Fruit fly (Drosophila melanogaster) whole organism, embryonic: ENCODE results near the gene Caf1-55.

Source experiments
- Awh ChIP-seq: fragments of 200-800 bp; sonication (Bioruptor generic); IDR thresholded peaks from 2 replicates; pipeline ENCODE4, ENCODE4 v1.3.6; 2022; ENCODE audit warnings: missing biosample characterization, missing genetic modification characterization
- BEAF-32 ChIP-seq: fragments of 200-800 bp; sonication (Bioruptor generic); optimal IDR thresholded peaks from 3 replicates; lab custom pipeline; 2017; ENCODE audit warnings: missing biosample characterization, missing genetic modification characterization, mild to moderate bottlenecking, moderate library complexity, missing genetic modification reagents
- Blimp-1 ChIP-seq: fragments of 200-800 bp; sonication (Bioruptor generic); optimal IDR thresholded peaks from 3 replicates; lab custom pipeline; 2018; ENCODE audit warnings: missing biosample characterization, missing genetic modification characterization, mild to moderate bottlenecking, moderate library complexity, missing genetic modification reagents
- CG11456 ChIP-seq: fragments of 200-800 bp; sonication (Bioruptor generic); IDR thresholded peaks from 3 replicates; pipeline ENCODE4 v1.3.6; 2022; ENCODE audit warnings: missing biosample characterization, missing genetic modification characterization
- CG11723 ChIP-seq: fragments of 200-800 bp; sonication (Bioruptor generic); optimal IDR thresholded peaks from 2 replicates; lab custom pipeline; 2017; ENCODE audit warnings: missing biosample characterization, mild to moderate bottlenecking, missing genetic modification characterization
- CG12219 ChIP-seq: fragments of 200-800 bp; sonication (Bioruptor generic); optimal IDR thresholded peaks from 3 replicates; lab custom pipeline; 2018; ENCODE audit warnings: missing biosample characterization, mild to moderate bottlenecking, missing genetic modification characterization
- CG13775 ChIP-seq: fragments of 200-800 bp; sonication (Bioruptor generic); optimal IDR thresholded peaks from 3 replicates; lab custom pipeline; 2017; ENCODE audit warnings: missing biosample characterization, mild to moderate bottlenecking, missing genetic modification characterization
- CG14860 ChIP-seq: fragments of 200-800 bp; sonication (Bioruptor generic); IDR thresholded peaks from 3 replicates; pipeline ENCODE4 v1.3.6; 2022; ENCODE audit warnings: missing biosample characterization, missing genetic modification characterization; ENCODE audit not compliant: partially characterized antibody
- CG16779 ChIP-seq: fragments of 200-800 bp; sonication (Bioruptor generic); IDR thresholded peaks from 2 replicates; pipeline ENCODE4 v1.3.6; 2022; ENCODE audit warnings: missing biosample characterization, missing genetic modification characterization
- CG17361 ChIP-seq: fragments of 200-800 bp; sonication (Bioruptor generic); IDR thresholded peaks from 3 replicates; pipeline ENCODE4 v1.3.6; 2022; ENCODE audit warnings: missing biosample characterization, missing genetic modification characterization
- CG2202 ChIP-seq: fragments of 200-800 bp; sonication (Bioruptor generic); optimal IDR thresholded peaks from 2 replicates; lab custom pipeline; 2018; ENCODE audit warnings: missing biosample characterization, mild to moderate bottlenecking, missing genetic modification characterization
- CG31224 ChIP-seq: fragments of 200-800 bp; sonication (Bioruptor generic); IDR thresholded peaks from 2 replicates; pipeline ENCODE4 v1.3.6; 2022; ENCODE audit warnings: missing biosample characterization, missing genetic modification characterization
- CG34224 ChIP-seq: fragments of 200-800 bp; sonication (Bioruptor generic); IDR thresholded peaks from 3 replicates; pipeline ENCODE4 v1.3.6; 2022; ENCODE audit warnings: missing biosample characterization, missing genetic modification characterization; ENCODE audit not compliant: partially characterized antibody
- CG34422 ChIP-seq: fragments of 200-800 bp; sonication (Bioruptor generic); IDR thresholded peaks from 3 replicates; pipeline ENCODE4 v1.3.6; 2022; ENCODE audit warnings: missing biosample characterization, missing genetic modification characterization
- CG43689 ChIP-seq: fragments of 200-800 bp; sonication (Bioruptor generic); IDR thresholded peaks from 2 replicates; pipeline ENCODE4 v1.3.6; 2022; ENCODE audit warnings: missing biosample characterization, missing genetic modification characterization
- CG5953 ChIP-seq: fragments of 200-800 bp; sonication (Bioruptor generic); IDR thresholded peaks from 2 replicates; pipeline ENCODE4 v1.3.6; 2022; ENCODE audit warnings: missing biosample characterization, missing genetic modification characterization
- CG6272 ChIP-seq: fragments of 200-800 bp; sonication (Bioruptor generic); IDR thresholded peaks from 2 replicates; pipeline ENCODE4 v1.3.6; 2022; ENCODE audit warnings: missing biosample characterization, missing genetic modification characterization
- CG6683 ChIP-seq: fragments of 200-800 bp; sonication (Bioruptor generic); optimal IDR thresholded peaks from 2 replicates; lab custom pipeline; 2017; ENCODE audit warnings: missing biosample characterization, mild to moderate bottlenecking, missing genetic modification characterization, missing genetic modification reagents
- CG8281 ChIP-seq: fragments of 200-800 bp; sonication (Bioruptor generic); optimal IDR thresholded peaks from 2 replicates; lab custom pipeline; 2018; ENCODE audit warnings: missing biosample characterization, mild to moderate bottlenecking, missing genetic modification characterization, moderate library complexity
- CG8478 ChIP-seq: fragments of >200 bp; optimal IDR thresholded peaks from 2 replicates; lab custom pipeline; 2018
- CTCF ChIP-seq: fragments of 200-800 bp; sonication (Bioruptor generic); optimal IDR thresholded peaks from 2 replicates; lab custom pipeline; 2017; ENCODE audit warnings: missing biosample characterization, mild to moderate bottlenecking, missing genetic modification characterization, moderate library complexity
- Doc2 ChIP-seq: fragments of 200-800 bp; sonication (Bioruptor generic); IDR thresholded peaks from 2 replicates; pipeline ENCODE4 v1.3.6; 2022; ENCODE audit warnings: missing biosample characterization, missing genetic modification characterization
- Doc3 ChIP-seq: fragments of 200-800 bp; sonication (Bioruptor generic); IDR thresholded peaks from 3 replicates; pipeline ENCODE4 v1.3.6; 2022; ENCODE audit warnings: missing biosample characterization, missing genetic modification characterization; ENCODE audit not compliant: partially characterized antibody
- E2f1 ChIP-seq: fragments of 200-800 bp; sonication (Bioruptor generic); IDR thresholded peaks from 2 replicates; pipeline ENCODE4 v1.3.6; 2022; ENCODE audit warnings: missing biosample characterization, missing genetic modification characterization
- Ets65A ChIP-seq: fragments of 200-800 bp; sonication (Bioruptor generic); peaks from one replicate; lab custom pipeline; 2016; ENCODE audit warnings: missing biosample characterization, missing genetic modification characterization
- Fer3 ChIP-seq: fragments of 200-800 bp; sonication (Bioruptor generic); optimal IDR thresholded peaks from 2 replicates; lab custom pipeline; 2018; ENCODE audit warnings: missing biosample characterization, mild to moderate bottlenecking, missing genetic modification characterization, moderate library complexity
- HLH54F ChIP-seq: fragments of 200-800 bp; sonication (Bioruptor generic); optimal IDR thresholded peaks from 3 replicates; lab custom pipeline; 2016; ENCODE audit warnings: missing biosample characterization, missing genetic modification characterization
- Hr3 ChIP-seq: fragments of 200-800 bp; sonication (Bioruptor generic); optimal IDR thresholded peaks from 3 replicates; lab custom pipeline; 2016; ENCODE audit warnings: missing biosample characterization, missing genetic modification characterization
- Hr39 ChIP-seq: fragments of >200 bp; optimal IDR thresholded peaks from 2 replicates; lab custom pipeline; 2017
- Lpt ChIP-seq: fragments of >200 bp; optimal IDR thresholded peaks from 2 replicates; lab custom pipeline; 2018; ENCODE audit warnings: missing biosample characterization, missing genetic modification characterization
- MESR4 ChIP-seq: fragments of 200-800 bp; sonication (Bioruptor generic); optimal IDR thresholded peaks from 2 replicates; lab custom pipeline; 2018; ENCODE audit warnings: missing biosample characterization, mild to moderate bottlenecking, missing genetic modification characterization, moderate library complexity
- Sry-β ChIP-seq: fragments of 200-800 bp; sonication (Bioruptor generic); optimal IDR thresholded peaks from 2 replicates; lab custom pipeline; 2018; ENCODE audit warnings: missing biosample characterization, mild to moderate bottlenecking, missing genetic modification characterization, moderate library complexity
- al ChIP-seq: fragments of 200-800 bp; sonication (Bioruptor generic); IDR thresholded peaks from 2 replicates; pipeline ENCODE4 v1.3.6; 2022; ENCODE audit warnings: missing biosample characterization, missing genetic modification characterization
- ato ChIP-seq: fragments of 200-800 bp; sonication (Bioruptor generic); IDR thresholded peaks from 2 replicates; pipeline ENCODE4 v1.3.6; 2022; ENCODE audit warnings: missing biosample characterization, missing genetic modification characterization; ENCODE audit not compliant: partially characterized antibody
- bbx ChIP-seq: fragments of 200-800 bp; sonication (Bioruptor generic); IDR thresholded peaks from 2 replicates; pipeline ENCODE4 v1.3.6; 2022; ENCODE audit warnings: missing biosample characterization, missing genetic modification characterization; ENCODE audit not compliant: partially characterized antibody
- cad ChIP-seq: fragments of >200 bp; optimal IDR thresholded peaks from 2 replicates; lab custom pipeline; 2017; ENCODE audit warnings: missing biosample characterization, missing genetic modification characterization
- corto ChIP-seq: fragments of 200-800 bp; sonication (Bioruptor generic); optimal IDR thresholded peaks from 2 replicates; lab custom pipeline; 2016; ENCODE audit warnings: missing biosample characterization, mild to moderate bottlenecking, missing genetic modification characterization, moderate library complexity
- da ChIP-seq: fragments of 200-800 bp; sonication (Bioruptor generic); optimal IDR thresholded peaks from 2 replicates; lab custom pipeline; 2016; ENCODE audit warnings: missing biosample characterization, missing genetic modification characterization
- lmd ChIP-seq: fragments of 200-800 bp; sonication (Bioruptor generic); IDR thresholded peaks from 2 replicates; pipeline ENCODE4 v1.3.6; 2022; ENCODE audit warnings: missing biosample characterization, missing genetic modification characterization
- mld ChIP-seq: fragments of 200-800 bp; sonication (Bioruptor generic); IDR thresholded peaks from 3 replicates; pipeline ENCODE4 v1.3.6; 2022; ENCODE audit warnings: missing biosample characterization, missing genetic modification characterization; ENCODE audit not compliant: partially characterized antibody
- odd ChIP-seq: fragments of 200-800 bp; sonication (Bioruptor generic); optimal IDR thresholded peaks from 2 replicates; lab custom pipeline; 2017; ENCODE audit warnings: missing biosample characterization, mild to moderate bottlenecking, missing genetic modification characterization
- org-1 ChIP-seq: fragments of 200-800 bp; sonication (Bioruptor generic); optimal IDR thresholded peaks from 2 replicates; lab custom pipeline; 2017; ENCODE audit warnings: missing biosample characterization, missing genetic modification characterization
- otp ChIP-seq: fragments of 200-800 bp; sonication (Bioruptor generic); IDR thresholded peaks from 3 replicates; pipeline ENCODE4, ENCODE4 v1.3.6; 2022; ENCODE audit warnings: missing biosample characterization, missing genetic modification characterization
- peb ChIP-seq: fragments of 200-800 bp; sonication (Bioruptor generic); IDR thresholded peaks from 2 replicates; pipeline ENCODE4 v1.3.6; 2022; ENCODE audit warnings: missing biosample characterization, missing genetic modification characterization
- pita ChIP-seq: fragments of 200-800 bp; sonication (Bioruptor generic); optimal IDR thresholded peaks from 2 replicates; lab custom pipeline; 2017; ENCODE audit warnings: missing biosample characterization, mild to moderate bottlenecking, missing genetic modification characterization
- run ChIP-seq: fragments of 200-800 bp; sonication (Bioruptor generic); optimal IDR thresholded peaks from 3 replicates; lab custom pipeline; 2018; ENCODE audit warnings: missing biosample characterization, mild to moderate bottlenecking, missing genetic modification characterization
- sim ChIP-seq: fragments of 200-800 bp; sonication (Bioruptor generic); IDR thresholded peaks from 2 replicates; pipeline ENCODE4 v1.3.6; 2022; ENCODE audit warnings: missing biosample characterization, missing genetic modification characterization
- tin ChIP-seq: fragments of 200-800 bp; sonication (Bioruptor generic); optimal IDR thresholded peaks from 3 replicates; lab custom pipeline; 2016; ENCODE audit warnings: missing biosample characterization, missing genetic modification characterization
- trem ChIP-seq: fragments of 200-800 bp; optimal IDR thresholded peaks from 3 replicates; lab custom pipeline; 2019; ENCODE audit warnings: missing biosample characterization, mild to moderate bottlenecking, missing genetic modification characterization, moderate library complexity
- yki ChIP-seq: fragments of >200 bp; optimal IDR thresholded peaks from 3 replicates; lab custom pipeline; 2018

Gene Caf1-55

dm6 chr3R:15242186-15243045 is 17.0 kb downstream of the Caf1-55 start, which contains the start of the genes tefu and Hsc70-4 (continued):
- TF ChIP-seq CG6683 (no peak), Sry-β (peak; percentile 62), Fer3 (tag; lab: Kevin White, UChicago) (peak; percentile 62), CG14860 (GFP tag; lab: Robert Waterston, UW) (no peak), Hr3 (GFP tag; lab: Kevin White, UChicago) (peak; percentile 81), Ets65A (GFP tag; lab: Kevin White, UChicago) (peak; percentile 98), trem (tag; lab: Kevin White, UChicago) (peak; percentile 65), Awh (GFP tag; lab: Robert Waterston, UW) (0 out of 2 replicates have a peak, but pooled peaks have one; percentile 8), CG31224 (peak; percentile 53; the same call in 1 of the 2 replicates), CG34224 (GFP tag; lab: Robert Waterston, UW) (no peak), CG13775 (peak; percentile 81), CG8281 (tag; lab: Kevin White, UChicago) (peak; percentile 31), CG17361 (GFP tag; lab: Robert Waterston, UW) (peak; percentile 91), CG12219 (GFP tag; lab: Kevin White, UChicago) (peak; percentile 8), org-1 (no peak), lmd (peak; percentile 86), odd (GFP tag; lab: Kevin White, UChicago) (peak; percentile 31), E2f1 (GFP tag; lab: Robert Waterston, UW) (peak; percentile 70), corto (GFP tag; lab: Kevin White, UChicago) (no peak), CG6272 (GFP tag; lab: Robert Waterston, UW) (peak; percentile 72; the same call in 1 of the 2 replicates), Hr39 (lab: Kevin White, UChicago) (no peak), Doc2 (GFP tag; lab: Robert Waterston, UW) (no peak), da (GFP tag; lab: Kevin White, UChicago) (no peak), pita (GFP tag; lab: Kevin White, UChicago) (no peak), bbx (no peak), tin (peak; percentile 78), CG11723 (GFP tag; lab: Kevin White, UChicago) (peak; percentile 69), Doc3 (GFP tag; lab: Robert Waterston, UW) (no peak), CG11456 (peak; percentile 89), mld (GFP tag; lab: Robert Waterston, UW) (no peak), sim (0 out of 2 replicates have a peak, but pooled peaks have one; percentile 11), CTCF (GFP tag; lab: Kevin White, UChicago) (no peak), HLH54F (GFP tag; lab: Kevin White, UChicago) (peak; percentile 75), CG8478 (no peak), run (tag; lab: Kevin White, UChicago) (peak; percentile 79), peb (GFP tag; lab: Robert Waterston, UW) (peak; percentile 49; the same call in 1 of the 2 replicates), MESR4 (GFP tag; lab: Kevin White, UChicago) (peak; percentile 61), BEAF-32 (GFP tag; lab: Kevin White, UChicago) (peak; percentile 58), CG2202 (peak; percentile 40), otp (GFP tag; lab: Robert Waterston, UW) (peak; percentile 68; the same call in 1 of the 3 replicates), CG16779 (GFP tag; lab: Robert Waterston, UW) (no peak), ato (GFP tag; lab: Robert Waterston, UW) (0 out of 2 replicates have a peak, but pooled peaks have one; percentile 17), Blimp-1 (GFP tag; lab: Kevin White, UChicago) (no peak), CG43689 (GFP tag; lab: Robert Waterston, UW) (no peak), Lpt (GFP tag; lab: Kevin White, UChicago) (no peak), cad (no peak), yki (lab: Kevin White, UChicago) (no peak), CG5953 (GFP tag; lab: Robert Waterston, UW) (0 out of 2 replicates have a peak, but pooled peaks have one; percentile 34), al (GFP tag; lab: Robert Waterston, UW) (peak; percentile 82), CG34422 (peak; percentile 80)
